Worm (Caenorhabditis elegans): ENCODE data around the gene C44C1.1.

C44C1.1 gene

ce11 chrX:980252-981009 lies at the start of gene C44C1.1:
TSS of gene C44C1.1 (plus strand) at chrX:980776.
- TF ChIP-seq ref-1 (GFP tag; conservative IDR thresholded peaks at IDR 0.05) (no peak), klf-2 (GFP tag; conservative IDR thresholded peaks at IDR 0.05) (no peak), T22C8.4 (GFP tag; IDR thresholded peaks at IDR 0.05) (no peak), tab-1 (GFP tag; IDR thresholded peaks at IDR 0.05) (no peak), med-1 (GFP tag; optimal IDR thresholded peaks at IDR 0.05; ENCODE audit: insufficient read depth) (no peak), cog-1 (tag; optimal IDR thresholded peaks at IDR 0.05) (no peak), ztf-29 (GFP tag; IDR thresholded peaks at IDR 0.05) (no peak), ztf-23 (GFP tag; IDR thresholded peaks at IDR 0.05) (no peak), flt-1 (GFP tag; IDR thresholded peaks at IDR 0.05) (no peak)

ce11 chrX:932874-933273 lies 47.7 kb upstream of the C44C1.1 start:
- TF ChIP-seq tab-1 (GFP tag; IDR thresholded peaks at IDR 0.05) (no peak), ztf-29 (GFP tag; IDR thresholded peaks at IDR 0.05) (no peak), ztf-23 (GFP tag; IDR thresholded peaks at IDR 0.05) (no peak), cog-1 (tag; optimal IDR thresholded peaks at IDR 0.05) (no peak), klf-2 (GFP tag; conservative IDR thresholded peaks at IDR 0.05) (no peak), T22C8.4 (GFP tag; IDR thresholded peaks at IDR 0.05) (no peak), flt-1 (GFP tag; IDR thresholded peaks at IDR 0.05) (no peak)

DNA sequence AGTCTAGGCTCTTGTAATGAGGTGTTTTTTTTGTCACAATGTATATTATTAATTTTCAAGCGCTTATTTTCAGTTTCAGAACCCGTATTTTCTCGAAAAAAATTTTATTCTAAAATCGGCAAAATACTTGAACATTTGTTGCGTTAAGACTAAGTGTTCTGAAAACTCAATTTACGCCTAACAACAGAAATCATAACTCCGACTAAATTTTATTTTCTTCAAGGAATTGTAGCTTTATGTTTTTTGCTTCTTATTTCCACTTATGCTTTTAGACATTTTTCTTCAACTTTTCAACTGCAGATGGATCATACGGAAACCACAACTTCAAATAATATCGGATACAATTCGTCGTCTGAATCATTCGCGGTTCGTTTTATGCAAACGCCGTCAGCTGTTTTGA lies 47.1 kb upstream of the C44C1.1 start, which contains the start of gene F35H12.1:
F35H12.1 (plus strand) TSS at position 301 of the 400 bp plus-strand sequence.
- TF ChIP-seq cog-1 (tag; optimal IDR thresholded peaks at IDR 0.05) = no peak
- no peak for TF ChIP-seq flt-1 (GFP tag; IDR thresholded peaks at IDR 0.05)
- TF ChIP-seq ztf-23 (GFP tag; IDR thresholded peaks at IDR 0.05) = no peak
- no peak for TF ChIP-seq ztf-29 (GFP tag; IDR thresholded peaks at IDR 0.05)
- TF ChIP-seq tab-1 (GFP tag; IDR thresholded peaks at IDR 0.05) = no peak
- TF ChIP-seq ref-1 (GFP tag; conservative IDR thresholded peaks at IDR 0.05) = no peak
- no peak for TF ChIP-seq T22C8.4 (GFP tag; IDR thresholded peaks at IDR 0.05)
- no peak for TF ChIP-seq med-1 (GFP tag; optimal IDR thresholded peaks at IDR 0.05; ENCODE audit: insufficient read depth)

ce11 chrX:936013-936412 lies 44.6 kb upstream of the C44C1.1 start:
- TF ChIP-seq ztf-29 (GFP tag; IDR thresholded peaks at IDR 0.05) (no peak), T22C8.4 (GFP tag; IDR thresholded peaks at IDR 0.05) (no peak), cog-1 (tag; optimal IDR thresholded peaks at IDR 0.05) (no peak), flt-1 (GFP tag; IDR thresholded peaks at IDR 0.05) (no peak), klf-2 (GFP tag; conservative IDR thresholded peaks at IDR 0.05) (no peak), med-1 (GFP tag; optimal IDR thresholded peaks at IDR 0.05; ENCODE audit: insufficient read depth) (no peak), ref-1 (GFP tag; conservative IDR thresholded peaks at IDR 0.05) (no peak), tab-1 (GFP tag; IDR thresholded peaks at IDR 0.05) (no peak)

- TF ChIP-seq cog-1 (tag; optimal IDR thresholded peaks at IDR 0.05) = no peak
Observed at ce11 chrX:938269-938883, 42.2 kb upstream of the C44C1.1 start, which contains the start of gene F53H8.3. TSS of gene F53H8.3 (plus strand) at chrX:938543.

ce11 chrX:943698-944097 lies 36.9 kb upstream of the C44C1.1 start:
- TF ChIP-seq flt-1 (GFP tag; IDR thresholded peaks at IDR 0.05) = peak; percentile 17; the same call in 1 of the 2 replicates
- 0 out of 2 replicates have a peak, but pooled peaks have one; percentile 18 for TF ChIP-seq tab-1 (GFP tag; IDR thresholded peaks at IDR 0.05)

ce11 chrX:945669-946068 lies 34.9 kb upstream of the C44C1.1 start:
- TF ChIP-seq cog-1 (tag; optimal IDR thresholded peaks at IDR 0.05) (no peak), klf-2 (GFP tag; conservative IDR thresholded peaks at IDR 0.05) (no peak), ztf-23 (GFP tag; IDR thresholded peaks at IDR 0.05) (no peak), T22C8.4 (GFP tag; IDR thresholded peaks at IDR 0.05) (no peak), ztf-29 (GFP tag; IDR thresholded peaks at IDR 0.05) (no peak), ref-1 (GFP tag; conservative IDR thresholded peaks at IDR 0.05) (no peak)

DNA sequence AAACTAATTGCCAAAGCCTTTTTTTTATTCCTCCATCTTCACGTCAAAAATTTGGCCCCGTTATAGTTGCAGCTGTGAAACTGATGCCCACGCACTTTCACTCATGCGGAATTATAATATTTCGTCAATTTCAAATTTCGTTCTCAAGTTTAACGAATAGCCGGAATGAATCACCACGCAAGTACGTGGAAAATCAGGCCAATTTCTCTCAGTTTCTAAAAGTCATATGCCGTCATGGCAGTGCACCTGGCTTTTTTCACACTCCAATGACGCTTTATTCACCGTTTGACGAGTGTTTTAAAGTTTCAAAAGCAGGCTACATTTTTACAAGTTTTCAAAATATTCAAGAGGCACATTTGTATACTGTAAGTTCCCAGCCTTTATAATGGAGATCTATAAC lies 32.7 kb upstream of the C44C1.1 start:
- TF ChIP-seq ztf-29 (GFP tag; IDR thresholded peaks at IDR 0.05) (no peak), tab-1 (GFP tag; IDR thresholded peaks at IDR 0.05) (no peak), ref-1 (GFP tag; conservative IDR thresholded peaks at IDR 0.05) (no peak), T22C8.4 (GFP tag; IDR thresholded peaks at IDR 0.05) (no peak), ztf-23 (GFP tag; IDR thresholded peaks at IDR 0.05) (no peak), cog-1 (tag; optimal IDR thresholded peaks at IDR 0.05) (no peak), med-1 (GFP tag; optimal IDR thresholded peaks at IDR 0.05; ENCODE audit: insufficient read depth) (no peak), flt-1 (GFP tag; IDR thresholded peaks at IDR 0.05) (no peak), klf-2 (GFP tag; conservative IDR thresholded peaks at IDR 0.05) (no peak)

- TF ChIP-seq ref-1 (GFP tag; conservative IDR thresholded peaks at IDR 0.05) (no peak), med-1 (GFP tag; optimal IDR thresholded peaks at IDR 0.05; ENCODE audit: insufficient read depth) (no peak), cog-1 (tag; optimal IDR thresholded peaks at IDR 0.05) (no peak), tab-1 (GFP tag; IDR thresholded peaks at IDR 0.05) (no peak), T22C8.4 (GFP tag; IDR thresholded peaks at IDR 0.05) (no peak), klf-2 (GFP tag; conservative IDR thresholded peaks at IDR 0.05) (no peak), ztf-29 (GFP tag; IDR thresholded peaks at IDR 0.05) (no peak), ztf-23 (GFP tag; IDR thresholded peaks at IDR 0.05) (no peak), flt-1 (GFP tag; IDR thresholded peaks at IDR 0.05) (no peak)
Observed at ce11 chrX:948783-949182, 31.8 kb upstream of the C44C1.1 start, which contains the start of gene sms-2. TSS of gene sms-2 (minus strand) at chrX:948883.

ce11 chrX:949466-949865 lies 31.1 kb upstream of the C44C1.1 start:
- TF ChIP-seq klf-2 (GFP tag; conservative IDR thresholded peaks at IDR 0.05) (peak; percentile 59; the same call in 1 of the 2 replicates), T22C8.4 (GFP tag; IDR thresholded peaks at IDR 0.05) (no peak), ztf-23 (GFP tag; IDR thresholded peaks at IDR 0.05) (peak; percentile 69; the same call in 1 of the 2 replicates), ztf-29 (GFP tag; IDR thresholded peaks at IDR 0.05) (no peak), cog-1 (tag; optimal IDR thresholded peaks at IDR 0.05) (peak; percentile 96), flt-1 (GFP tag; IDR thresholded peaks at IDR 0.05) (peak; percentile 79), tab-1 (GFP tag; IDR thresholded peaks at IDR 0.05) (peak; percentile 80)

Data from whole organism, midembryonic.